Fruit fly (Drosophila melanogaster) whole organism, embryonic: Measurements from ENCODE around the gene Orco.

Experiments used
- Adf1 ChIP-seq: fragments of 200-800 bp; sonication (Bioruptor generic); IDR thresholded peaks from 2 replicates; pipeline ENCODE4 v1.3.6; 2022; ENCODE audit warnings: missing biosample characterization, missing genetic modification characterization
- Bdp1 ChIP-seq: fragments of 200-800 bp; sonication (Bioruptor generic); optimal IDR thresholded peaks from 3 replicates; lab custom pipeline; 2016; ENCODE audit warnings: missing biosample characterization, missing genetic modification characterization
- BtbVII ChIP-seq: fragments of 200-800 bp; sonication (Bioruptor generic); optimal IDR thresholded peaks from 3 replicates; lab custom pipeline; 2017; ENCODE audit warnings: missing biosample characterization, mild to moderate bottlenecking, missing genetic modification characterization
- CG10543 ChIP-seq: fragments of 200-800 bp; sonication (Bioruptor generic); optimal IDR thresholded peaks from 3 replicates; lab custom pipeline; 2017; ENCODE audit warnings: missing biosample characterization, mild to moderate bottlenecking, missing genetic modification characterization, moderate library complexity
- CG12104 ChIP-seq: fragments of 200-800 bp; sonication (Bioruptor generic); optimal IDR thresholded peaks from 3 replicates; lab custom pipeline; 2016; ENCODE audit warnings: missing biosample characterization, missing genetic modification characterization
- CG13624 ChIP-seq: fragments of 200-800 bp; sonication (Bioruptor generic); optimal IDR thresholded peaks from 2 replicates; lab custom pipeline; 2016; ENCODE audit warnings: missing biosample characterization, missing genetic modification characterization
- CG13775 ChIP-seq: fragments of 200-800 bp; sonication (Bioruptor generic); optimal IDR thresholded peaks from 3 replicates; lab custom pipeline; 2017; ENCODE audit warnings: missing biosample characterization, mild to moderate bottlenecking, missing genetic modification characterization
- CG14710 ChIP-seq: fragments of 200-800 bp; sonication (Bioruptor generic); optimal IDR thresholded peaks from 3 replicates; lab custom pipeline; 2019; ENCODE audit warnings: missing biosample characterization, mild to moderate bottlenecking, missing genetic modification characterization, moderate library complexity
- CG15514 ChIP-seq: fragments of 200-800 bp; sonication (Bioruptor generic); optimal IDR thresholded peaks from 3 replicates; lab custom pipeline; 2017; ENCODE audit warnings: missing biosample characterization, missing genetic modification characterization, mild to moderate bottlenecking, moderate library complexity, missing genetic modification reagents
- CG16779 ChIP-seq: fragments of 200-800 bp; sonication (Bioruptor generic); IDR thresholded peaks from 2 replicates; pipeline ENCODE4 v1.3.6; 2022; ENCODE audit warnings: missing biosample characterization, missing genetic modification characterization
- CG17186 ChIP-seq: fragments of 200-800 bp; sonication (Bioruptor generic); optimal IDR thresholded peaks from 3 replicates; lab custom pipeline; 2017; ENCODE audit warnings: missing biosample characterization, missing genetic modification reagents, missing genetic modification characterization
- CG17328 ChIP-seq: fragments of 200-800 bp; sonication (Bioruptor generic); IDR thresholded peaks from 2 replicates; pipeline ENCODE4 v1.3.6; 2022; ENCODE audit warnings: missing biosample characterization, missing genetic modification characterization
- CG17385 ChIP-seq: fragments of 200-800 bp; sonication (Bioruptor generic); optimal IDR thresholded peaks from 3 replicates; lab custom pipeline; 2018; ENCODE audit warnings: missing biosample characterization, mild to moderate bottlenecking, missing genetic modification characterization
- CG18262 ChIP-seq: fragments of 200-800 bp; optimal IDR thresholded peaks from 3 replicates; lab custom pipeline; 2019; ENCODE audit warnings: missing biosample characterization, mild to moderate bottlenecking, missing genetic modification characterization, moderate library complexity
- CG2199 ChIP-seq: fragments of 200-800 bp; sonication (Bioruptor generic); IDR thresholded peaks from 3 replicates; pipeline ENCODE4 v1.3.6; 2022; ENCODE audit warnings: missing biosample characterization, missing genetic modification characterization
- CG2712 ChIP-seq: fragments of 200-800 bp; optimal IDR thresholded peaks from 3 replicates; lab custom pipeline; 2019; ENCODE audit warnings: missing biosample characterization, mild to moderate bottlenecking, missing genetic modification characterization, moderate library complexity
- CG30431 ChIP-seq: fragments of 200-800 bp; sonication (Bioruptor generic); optimal IDR thresholded peaks from 2 replicates; lab custom pipeline; 2017; ENCODE audit warnings: missing biosample characterization, missing genetic modification characterization
- CG3065 ChIP-seq: fragments of 200-800 bp; sonication (Bioruptor generic); optimal IDR thresholded peaks from 2 replicates; lab custom pipeline; 2016; ENCODE audit warnings: missing biosample characterization, missing genetic modification characterization
- CG8290 ChIP-seq, 3 experiments: fragments of 200-800 bp; sonication (Bioruptor generic); optimal IDR thresholded peaks; 2 replicates each; lab custom pipeline; 2016 to 2019; ENCODE audit warnings: missing biosample characterization in 3 of 3, missing genetic modification characterization in 3 of 3, mild to moderate bottlenecking in 2 of 3, moderate library complexity in 1 of 3
- CG8359 ChIP-seq: fragments of 200-800 bp; sonication (Bioruptor generic); optimal IDR thresholded peaks from 2 replicates; lab custom pipeline; 2017; ENCODE audit warnings: missing biosample characterization, mild to moderate bottlenecking, missing genetic modification characterization, borderline replicate concordance
- CG8765 ChIP-seq: fragments of 200-800 bp; sonication (Bioruptor generic); IDR thresholded peaks from 2 replicates; pipeline ENCODE4 v1.3.6; 2022; ENCODE audit warnings: missing biosample characterization, missing genetic modification characterization
- CG8924 ChIP-seq: fragments of 200-800 bp; optimal IDR thresholded peaks from 3 replicates; lab custom pipeline; 2019; ENCODE audit warnings: missing biosample characterization, mild to moderate bottlenecking, missing genetic modification characterization, moderate library complexity
- CG9727 ChIP-seq: fragments of 200-800 bp; sonication (Bioruptor generic); optimal IDR thresholded peaks from 3 replicates; lab custom pipeline; 2017; ENCODE audit warnings: missing biosample characterization, mild to moderate bottlenecking, missing genetic modification characterization
- CkIIα-i1 ChIP-seq: fragments of 200-800 bp; sonication (Bioruptor generic); IDR thresholded peaks from 2 replicates; pipeline ENCODE4 v1.3.6; 2022; ENCODE audit warnings: missing biosample characterization, missing genetic modification characterization
- CoRest ChIP-seq: fragments of 200-800 bp; sonication (Bioruptor generic); optimal IDR thresholded peaks from 3 replicates; lab custom pipeline; 2018; ENCODE audit warnings: missing biosample characterization, mild to moderate bottlenecking, missing genetic modification characterization, moderate library complexity
- Dbx ChIP-seq: fragments of 200-800 bp; sonication (Bioruptor generic); IDR thresholded peaks from 3 replicates; pipeline ENCODE4 v1.3.6; 2022; ENCODE audit warnings: missing biosample characterization, missing genetic modification characterization
- Doc3 ChIP-seq: fragments of 200-800 bp; sonication (Bioruptor generic); IDR thresholded peaks from 3 replicates; pipeline ENCODE4 v1.3.6; 2022; ENCODE audit warnings: missing biosample characterization, missing genetic modification characterization; ENCODE audit not compliant: partially characterized antibody
- Ets97D ChIP-seq: fragments of 200-800 bp; sonication (Bioruptor generic); optimal IDR thresholded peaks from 3 replicates; lab custom pipeline; 2016; ENCODE audit warnings: missing biosample characterization, missing genetic modification characterization
- Fer2 ChIP-seq: fragments of 200-800 bp; sonication (Bioruptor generic); optimal IDR thresholded peaks from 2 replicates; lab custom pipeline; 2018; ENCODE audit warnings: missing biosample characterization, mild to moderate bottlenecking, missing genetic modification characterization, moderate library complexity
- Gsc ChIP-seq: fragments of 200-800 bp; sonication (Bioruptor generic); IDR thresholded peaks from 2 replicates; pipeline ENCODE4 v1.3.6; 2022; ENCODE audit warnings: missing biosample characterization, missing genetic modification characterization
- H2.0 ChIP-seq: fragments of 200-800 bp; sonication (Bioruptor generic); IDR thresholded peaks from 2 replicates; pipeline ENCODE4 v1.3.6; 2022; ENCODE audit warnings: missing biosample characterization, missing genetic modification characterization
- HmgD ChIP-seq: fragments of 200-800 bp; sonication (Bioruptor generic); optimal IDR thresholded peaks from 3 replicates; lab custom pipeline; 2016; ENCODE audit warnings: missing biosample characterization, missing genetic modification characterization
- Lhr ChIP-seq: fragments of 200-800 bp; sonication (Bioruptor generic); optimal IDR thresholded peaks from 3 replicates; lab custom pipeline; 2017; ENCODE audit warnings: mild to moderate bottlenecking, missing biosample characterization, missing genetic modification reagents, missing genetic modification characterization
- Pdp1 ChIP-seq, 2 experiments: fragments of 200-800 bp; sonication (Bioruptor generic); optimal IDR thresholded peaks; 3 replicates each; lab custom pipeline; 2016; ENCODE audit warnings: missing biosample characterization in 2 of 2, missing genetic modification characterization in 2 of 2, mild to moderate bottlenecking in 1 of 2, moderate library complexity in 1 of 2
- Trl ChIP-seq, 3 experiments: fragments of >200 bp in 2 of 3; fragments of 200-800 bp in 1 of 3; sonication (Bioruptor generic) in 1 of 3; optimal IDR thresholded peaks; 2 replicates in 1 of 3; 3 replicates in 2 of 3; lab custom pipeline; 2016 to 2017; ENCODE audit warnings: missing biosample characterization in 1 of 3, missing genetic modification characterization in 1 of 3
- bcd ChIP-seq: fragments of 200-800 bp; sonication (Bioruptor generic); optimal IDR thresholded peaks from 2 replicates; lab custom pipeline; 2017; ENCODE audit warnings: missing biosample characterization, mild to moderate bottlenecking, missing genetic modification characterization
- bsh ChIP-seq, 2 experiments: fragments of 200-800 bp; sonication (Bioruptor generic); optimal IDR thresholded peaks; 2 replicates each; lab custom pipeline; 2017 to 2018; ENCODE audit warnings: mild to moderate bottlenecking in 2 of 2, missing biosample characterization in 2 of 2, missing genetic modification characterization in 2 of 2, moderate library complexity in 1 of 2
- da ChIP-seq: fragments of 200-800 bp; sonication (Bioruptor generic); optimal IDR thresholded peaks from 2 replicates; lab custom pipeline; 2016; ENCODE audit warnings: missing biosample characterization, missing genetic modification characterization
- danr ChIP-seq: fragments of 200-800 bp; sonication (Bioruptor generic); IDR thresholded peaks from 2 replicates; pipeline ENCODE4 v1.3.6; 2022; ENCODE audit warnings: missing biosample characterization, missing genetic modification characterization
- exex ChIP-seq: fragments of 200-800 bp; sonication (Bioruptor generic); optimal IDR thresholded peaks from 4 replicates; lab custom pipeline; 2018; ENCODE audit warnings: missing biosample characterization, mild to moderate bottlenecking, missing genetic modification characterization, moderate library complexity
- h ChIP-seq: fragments of >200 bp; optimal IDR thresholded peaks from 2 replicates; lab custom pipeline; 2017
- hkb ChIP-seq, 2 experiments: fragments of 200-800 bp in 1 of 2; fragments of >200 bp in 1 of 2; sonication (Bioruptor generic) in 1 of 2; IDR thresholded peaks in 1 of 2; optimal IDR thresholded peaks in 1 of 2; 2 replicates each; pipeline versions ENCODE4 v1.3.6 to Lab custom; 2017 to 2022; ENCODE audit warnings: missing biosample characterization in 1 of 2, missing genetic modification characterization in 1 of 2
- kay ChIP-seq: fragments of 200-800 bp; sonication (Bioruptor generic); optimal IDR thresholded peaks from 2 replicates; lab custom pipeline; 2016; ENCODE audit warnings: missing biosample characterization, missing genetic modification characterization
- nom ChIP-seq: fragments of 200-800 bp; sonication (Bioruptor generic); optimal IDR thresholded peaks from 2 replicates; lab custom pipeline; 2017; ENCODE audit warnings: missing biosample characterization, missing genetic modification characterization, mild to moderate bottlenecking, moderate library complexity, missing genetic modification reagents
- oc ChIP-seq: fragments of 200-800 bp; sonication (Bioruptor generic); optimal IDR thresholded peaks from 2 replicates; lab custom pipeline; 2018; ENCODE audit warnings: missing biosample characterization, mild to moderate bottlenecking, missing genetic modification characterization, moderate library complexity
- psq ChIP-seq: fragments of 200-800 bp; sonication (Bioruptor generic); optimal IDR thresholded peaks from 2 replicates; lab custom pipeline; 2017; ENCODE audit warnings: missing biosample characterization, missing genetic modification characterization
- slbo ChIP-seq: fragments of 200-800 bp; sonication (Bioruptor generic); IDR thresholded peaks from 2 replicates; pipeline ENCODE4 v1.3.6; 2022; ENCODE audit warnings: missing biosample characterization, missing genetic modification characterization
- sna ChIP-seq: fragments of 200-800 bp; sonication (Bioruptor generic); IDR thresholded peaks from 2 replicates; pipeline ENCODE4 v1.3.6; 2022; ENCODE audit warnings: missing biosample characterization, missing genetic modification characterization; ENCODE audit not compliant: partially characterized antibody
- toy ChIP-seq: fragments of 200-800 bp; sonication (Bioruptor generic); IDR thresholded peaks from 2 replicates; pipeline ENCODE4 v1.3.6; 2022; ENCODE audit warnings: missing biosample characterization, missing genetic modification characterization
- trh ChIP-seq: fragments of 200-800 bp; sonication (Bioruptor generic); optimal IDR thresholded peaks from 2 replicates; lab custom pipeline; 2016; ENCODE audit warnings: missing biosample characterization, missing genetic modification characterization

Gene Orco

dm6 chr3R:5374720-5375119, 37.5 kb downstream of the Orco start, which contains the start of the genes hd and CG14667 (continued):
- TF ChIP-seq CG13624 (GFP tag; lab: Kevin White, UChicago) (peak; percentile 21), CG13775 (no peak), CG2712 (tag; lab: Kevin White, UChicago) (no peak), CG17186 (GFP tag; lab: Kevin White, UChicago) (peak; percentile 69), Bdp1 (GFP tag; lab: Kevin White, UChicago) (no peak), kay (GFP tag; lab: Kevin White, UChicago) (no peak), CG8359 (GFP tag; lab: Kevin White, UChicago) (no peak), CG16779 (GFP tag; lab: Robert Waterston, UW) (no peak), sna (peak; percentile 66; the same call in 1 of the 2 replicates), CoRest (tag; lab: Kevin White, UChicago) (peak; percentile 28), toy (no peak), h (lab: Kevin White, UChicago) (no peak), H2.0 (GFP tag; lab: Robert Waterston, UW) (no peak), CG17328 (no peak), Doc3 (GFP tag; lab: Robert Waterston, UW) (peak; percentile 54; the same call in 1 of the 3 replicates), CG2199 (GFP tag; lab: Robert Waterston, UW) (no peak), CG9727 (GFP tag; lab: Kevin White, UChicago) (peak; percentile 18), psq (GFP tag; lab: Kevin White, UChicago) (no peak), HmgD (GFP tag; lab: Kevin White, UChicago) (no peak), bcd (GFP tag; lab: Kevin White, UChicago) (peak; percentile 14), hkb (optimal IDR thresholded peaks at IDR 0.05; lab: Kevin White, UChicago) (no peak), hkb (GFP tag; IDR thresholded peaks at IDR 0.05; lab: Robert Waterston, UW) (no peak; the same call in 1 of the 2 replicates), CG30431 (no peak), BtbVII (GFP tag; lab: Kevin White, UChicago) (no peak), danr (no peak), CG10543 (no peak), slbo (GFP tag; lab: Robert Waterston, UW) (no peak), Fer2 (tag; lab: Kevin White, UChicago) (no peak), Pdp1 (GFP tag; optimal IDR thresholded peaks at IDR 0.05; lab: Kevin White, UChicago) (no peak), exex (peak; percentile 30), nom (GFP tag; lab: Kevin White, UChicago) (no peak), Ets97D (GFP tag; lab: Kevin White, UChicago) (peak; percentile 23), Adf1 (GFP tag; lab: Robert Waterston, UW) (no peak), Lhr (peak; percentile 5), Gsc (no peak), CkIIα-i1 (GFP tag; lab: Robert Waterston, UW) (no peak), trh (GFP tag; lab: Kevin White, UChicago) (no peak), Dbx (no peak), CG12104 (GFP tag; lab: Kevin White, UChicago) (no peak), CG8765 (GFP tag; lab: Robert Waterston, UW) (no peak), oc (tag; lab: Kevin White, UChicago) (no peak), CG8290 (GFP tag; optimal IDR thresholded peaks at IDR 0.05; lab: Kevin White, UChicago) (no peak), CG8290 (tag; optimal IDR thresholded peaks at IDR 0.05; lab: Kevin White, UChicago) (no peak), CG8924 (tag; lab: Kevin White, UChicago) (no peak), CG15514 (GFP tag; lab: Kevin White, UChicago) (peak; percentile 66), CG3065 (GFP tag; lab: Kevin White, UChicago) (no peak), bsh (GFP tag; optimal IDR thresholded peaks at IDR 0.05; lab: Kevin White, UChicago) (no peak), CG17385 (GFP tag; lab: Kevin White, UChicago) (no peak), CG18262 (no peak), CG14710 (peak; percentile 46), Trl (optimal IDR thresholded peaks at IDR 0.05; lab: Kevin White, UChicago) (no peak), Trl (GFP tag; optimal IDR thresholded peaks at IDR 0.05; lab: Kevin White, UChicago) (no peak), da (GFP tag; lab: Kevin White, UChicago) (no peak)
